Worm (Caenorhabditis elegans) whole organism, young adult: ENCODE data around the gene C44C10.7.

Experiments
- K11D2.4 ChIP-seq: fragments of 200-800 bp; sonication (Bioruptor generic); IDR thresholded peaks from 2 replicates; pipeline ENCODE4 v1.3.6; 2022; ENCODE audit warnings: missing genetic modification reagents, missing genetic modification characterization, missing compliant biosample characterization
- ekl-4 ChIP-seq: fragments of 200-800 bp; sonication (Bioruptor generic); IDR thresholded peaks from 2 replicates; pipeline ENCODE4 v1.3.6; 2022; ENCODE audit warnings: missing genetic modification reagents, missing genetic modification characterization, missing compliant biosample characterization

DNA sequence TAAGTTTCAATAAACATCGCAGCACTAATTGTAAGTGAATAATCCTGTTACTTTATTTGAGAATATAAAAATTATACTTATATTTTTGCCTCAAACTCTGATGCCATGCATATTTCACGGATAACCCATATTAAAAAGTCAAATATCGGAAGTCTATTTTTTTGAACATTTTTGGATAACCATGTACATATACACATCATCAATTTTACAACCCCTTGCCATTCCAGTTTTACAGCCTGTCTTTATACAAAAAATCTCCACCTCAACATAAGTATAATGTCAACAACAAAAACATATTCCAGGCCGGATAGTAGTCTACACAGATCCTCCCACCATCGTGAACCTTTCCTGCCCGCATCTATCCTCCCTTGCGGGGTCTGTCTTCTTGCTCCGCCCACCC is 3.8 kb downstream of the C44C10.7 start, which contains the start of gene hnd-1:
- TF ChIP-seq ekl-4 (no peak), K11D2.4 (GFP tag; lab: Robert Waterston, UW) (no peak)
